Fruit fly (Drosophila melanogaster) whole organism, embryonic: ENCODE measurements around the gene CG43448.

Experiments used
- Atf3 ChIP-seq: fragments of 200-800 bp; sonication (Bioruptor generic); optimal IDR thresholded peaks from 3 replicates; lab custom pipeline; 2016; ENCODE audit warnings: missing biosample characterization, missing genetic modification characterization
- Bdp1 ChIP-seq: fragments of 200-800 bp; sonication (Bioruptor generic); optimal IDR thresholded peaks from 3 replicates; lab custom pipeline; 2016; ENCODE audit warnings: missing biosample characterization, missing genetic modification characterization
- C15 ChIP-seq: fragments of 200-800 bp; sonication (Bioruptor generic); IDR thresholded peaks from 3 replicates; pipeline ENCODE4 v1.3.6; 2022; ENCODE audit warnings: missing biosample characterization, missing genetic modification characterization
- CG10959 ChIP-seq: fragments of 200-800 bp; sonication (Bioruptor generic); IDR thresholded peaks from 2 replicates; pipeline ENCODE4 v1.3.6; 2022; ENCODE audit warnings: missing biosample characterization, missing genetic modification characterization
- CG10979 ChIP-seq: fragments of 200-800 bp; sonication (Bioruptor generic); optimal IDR thresholded peaks from 2 replicates; lab custom pipeline; 2018; ENCODE audit warnings: missing biosample characterization, mild to moderate bottlenecking, missing genetic modification characterization, moderate library complexity
- CG11247 ChIP-seq: fragments of 200-800 bp; sonication (Bioruptor generic); IDR thresholded peaks from 2 replicates; pipeline ENCODE4 v1.3.6; 2022; ENCODE audit warnings: missing biosample characterization, missing genetic modification characterization
- CG11504 ChIP-seq: fragments of 200-800 bp; sonication (Bioruptor generic); optimal IDR thresholded peaks from 3 replicates; lab custom pipeline; 2019; ENCODE audit warnings: missing biosample characterization, mild to moderate bottlenecking, missing genetic modification characterization, moderate library complexity
- CG12299 ChIP-seq: fragments of 200-800 bp; sonication (Bioruptor generic); optimal IDR thresholded peaks from 2 replicates; lab custom pipeline; 2018; ENCODE audit warnings: missing biosample characterization, mild to moderate bottlenecking, missing genetic modification characterization
- CG12744 ChIP-seq: fragments of 200-800 bp; sonication (Bioruptor generic); optimal IDR thresholded peaks from 2 replicates; lab custom pipeline; 2016; ENCODE audit warnings: missing biosample characterization, missing genetic modification characterization
- CG13296 ChIP-seq: fragments of 200-800 bp; sonication (Bioruptor generic); optimal IDR thresholded peaks from 3 replicates; lab custom pipeline; 2018; ENCODE audit warnings: missing biosample characterization, mild to moderate bottlenecking, missing genetic modification characterization
- CG13624 ChIP-seq: fragments of 200-800 bp; sonication (Bioruptor generic); optimal IDR thresholded peaks from 2 replicates; lab custom pipeline; 2016; ENCODE audit warnings: missing biosample characterization, missing genetic modification characterization
- CG14710 ChIP-seq: fragments of 200-800 bp; sonication (Bioruptor generic); optimal IDR thresholded peaks from 3 replicates; lab custom pipeline; 2019; ENCODE audit warnings: missing biosample characterization, mild to moderate bottlenecking, missing genetic modification characterization, moderate library complexity
- CG18476 ChIP-seq: fragments of 200-800 bp; sonication (Bioruptor generic); optimal IDR thresholded peaks from 2 replicates; lab custom pipeline; 2016; ENCODE audit warnings: missing biosample characterization, mild to moderate bottlenecking, missing genetic modification characterization
- CG18764 ChIP-seq: fragments of 200-800 bp; sonication (Bioruptor generic); optimal IDR thresholded peaks from 3 replicates; lab custom pipeline; 2016; ENCODE audit warnings: missing biosample characterization, missing genetic modification characterization
- CG34224 ChIP-seq: fragments of 200-800 bp; sonication (Bioruptor generic); IDR thresholded peaks from 3 replicates; pipeline ENCODE4 v1.3.6; 2022; ENCODE audit warnings: missing biosample characterization, missing genetic modification characterization; ENCODE audit not compliant: partially characterized antibody
- CG34422 ChIP-seq: fragments of 200-800 bp; sonication (Bioruptor generic); IDR thresholded peaks from 3 replicates; pipeline ENCODE4 v1.3.6; 2022; ENCODE audit warnings: missing biosample characterization, missing genetic modification characterization
- CG3726 ChIP-seq: fragments of 200-800 bp; sonication (Bioruptor generic); IDR thresholded peaks from 3 replicates; pipeline ENCODE4, ENCODE4 v1.3.6; 2022; ENCODE audit warnings: missing biosample characterization, missing genetic modification characterization
- CG5180 ChIP-seq: fragments of 200-800 bp; sonication (Bioruptor generic); optimal IDR thresholded peaks from 3 replicates; lab custom pipeline; 2017; ENCODE audit warnings: missing biosample characterization, missing genetic modification characterization, mild to moderate bottlenecking, moderate library complexity, missing genetic modification reagents
- CG6175 ChIP-seq: fragments of 200-800 bp; sonication (Bioruptor generic); IDR thresholded peaks from 3 replicates; pipeline ENCODE4 v1.3.6; 2022; ENCODE audit warnings: missing biosample characterization, missing genetic modification characterization
- CG6654 ChIP-seq: fragments of 200-800 bp; sonication (Bioruptor generic); optimal IDR thresholded peaks from 2 replicates; lab custom pipeline; 2017; ENCODE audit warnings: missing biosample characterization, mild to moderate bottlenecking, missing genetic modification characterization
- CG6791 ChIP-seq: fragments of 200-800 bp; sonication (Bioruptor generic); IDR thresholded peaks from 3 replicates; pipeline ENCODE4 v1.3.6; 2022; ENCODE audit warnings: missing biosample characterization, missing genetic modification characterization; ENCODE audit not compliant: partially characterized antibody
- CG9932 ChIP-seq: fragments of 200-800 bp; sonication (Bioruptor generic); IDR thresholded peaks from 2 replicates; pipeline ENCODE4 v1.3.6; 2022; ENCODE audit warnings: missing biosample characterization, missing genetic modification characterization
- D19B ChIP-seq: fragments of 200-800 bp; sonication (Bioruptor generic); optimal IDR thresholded peaks from 2 replicates; lab custom pipeline; 2017; ENCODE audit warnings: missing biosample characterization, mild to moderate bottlenecking, missing genetic modification characterization
- Eip74EF ChIP-seq, 2 experiments: fragments of 200-800 bp in 1 of 2; fragments of >200 bp in 1 of 2; sonication (Bioruptor generic) in 1 of 2; optimal IDR thresholded peaks; 2 replicates each; lab custom pipeline; 2017 to 2019; ENCODE audit warnings: missing biosample characterization in 2 of 2, missing genetic modification characterization in 2 of 2, mild to moderate bottlenecking in 1 of 2, moderate library complexity in 1 of 2
- H15 ChIP-seq: fragments of 200-800 bp; sonication (Bioruptor generic); IDR thresholded peaks from 3 replicates; pipeline ENCODE4 v1.3.6; 2022; ENCODE audit warnings: missing biosample characterization, missing genetic modification characterization
- HHEX ChIP-seq: fragments of 200-800 bp; sonication (Bioruptor generic); optimal IDR thresholded peaks from 3 replicates; lab custom pipeline; 2017; ENCODE audit warnings: missing biosample characterization, mild to moderate bottlenecking, missing genetic modification characterization, missing genetic modification reagents
- HLHmδ ChIP-seq: fragments of 200-800 bp; sonication (Bioruptor generic); optimal IDR thresholded peaks from 2 replicates; lab custom pipeline; 2018; ENCODE audit warnings: missing biosample characterization, mild to moderate bottlenecking, missing genetic modification characterization, moderate library complexity
- Hr51 ChIP-seq, 2 experiments: fragments of 200-800 bp; sonication (Bioruptor generic); optimal IDR thresholded peaks; 2 replicates in 1 of 2; 3 replicates in 1 of 2; lab custom pipeline; 2016 to 2018; ENCODE audit warnings: missing biosample characterization in 2 of 2, missing genetic modification characterization in 2 of 2, mild to moderate bottlenecking in 1 of 2, moderate library complexity in 1 of 2
- Lpt ChIP-seq: fragments of >200 bp; optimal IDR thresholded peaks from 2 replicates; lab custom pipeline; 2018; ENCODE audit warnings: missing biosample characterization, missing genetic modification characterization
- MBD-R2 ChIP-seq: fragments of 200-800 bp; sonication (Bioruptor generic); IDR thresholded peaks from 2 replicates; pipeline ENCODE4 v1.3.6; 2022; ENCODE audit warnings: missing biosample characterization, missing genetic modification characterization
- Med ChIP-seq: fragments of 200-800 bp; sonication (Bioruptor generic); peaks from one replicate; lab custom pipeline; 2016; ENCODE audit warnings: missing biosample characterization, missing genetic modification characterization, mild to moderate bottlenecking, inconsistent platforms, moderate library complexity
- Myb ChIP-seq: fragments of 200-800 bp; sonication (Bioruptor generic); optimal IDR thresholded peaks from 2 replicates; lab custom pipeline; 2016; ENCODE audit warnings: missing biosample characterization, missing genetic modification characterization
- Pdp1 ChIP-seq, 2 experiments: fragments of 200-800 bp; sonication (Bioruptor generic); optimal IDR thresholded peaks; 3 replicates each; lab custom pipeline; 2016; ENCODE audit warnings: missing biosample characterization in 2 of 2, missing genetic modification characterization in 2 of 2, mild to moderate bottlenecking in 1 of 2, moderate library complexity in 1 of 2
- aop ChIP-seq: fragments of 200-800 bp; sonication (Bioruptor generic); IDR thresholded peaks from 2 replicates; pipeline ENCODE4 v1.3.6; 2022; ENCODE audit warnings: missing biosample characterization, missing genetic modification characterization
- corto ChIP-seq: fragments of 200-800 bp; sonication (Bioruptor generic); optimal IDR thresholded peaks from 2 replicates; lab custom pipeline; 2016; ENCODE audit warnings: missing biosample characterization, mild to moderate bottlenecking, missing genetic modification characterization, moderate library complexity
- da ChIP-seq: fragments of 200-800 bp; sonication (Bioruptor generic); optimal IDR thresholded peaks from 2 replicates; lab custom pipeline; 2016; ENCODE audit warnings: missing biosample characterization, missing genetic modification characterization
- dmrt99B ChIP-seq: fragments of 200-800 bp; sonication (Bioruptor generic); optimal IDR thresholded peaks from 2 replicates; lab custom pipeline; 2018; ENCODE audit warnings: missing biosample characterization, mild to moderate bottlenecking, missing genetic modification characterization, moderate library complexity
- ems ChIP-seq: fragments of 200-800 bp; sonication (Bioruptor generic); optimal IDR thresholded peaks from 3 replicates; lab custom pipeline; 2016; ENCODE audit warnings: missing biosample characterization, missing genetic modification characterization
- grau ChIP-seq: fragments of 200-800 bp; optimal IDR thresholded peaks from 3 replicates; lab custom pipeline; 2019; ENCODE audit warnings: missing biosample characterization, mild to moderate bottlenecking, missing genetic modification characterization, moderate library complexity
- gsb-n ChIP-seq: fragments of 200-800 bp; sonication (Bioruptor generic); optimal IDR thresholded peaks from 3 replicates; lab custom pipeline; 2018; ENCODE audit warnings: missing biosample characterization, mild to moderate bottlenecking, missing genetic modification characterization
- gt ChIP-seq: fragments of 200-800 bp; sonication (Bioruptor generic); IDR thresholded peaks from 2 replicates; pipeline ENCODE4 v1.3.6; 2022; ENCODE audit warnings: missing biosample characterization, missing genetic modification characterization
- jumu ChIP-seq: fragments of 200-800 bp; sonication (Bioruptor generic); optimal IDR thresholded peaks from 3 replicates; lab custom pipeline; 2016; ENCODE audit warnings: missing biosample characterization, missing genetic modification characterization
- kay ChIP-seq: fragments of 200-800 bp; sonication (Bioruptor generic); optimal IDR thresholded peaks from 2 replicates; lab custom pipeline; 2016; ENCODE audit warnings: missing biosample characterization, missing genetic modification characterization
- ken ChIP-seq: fragments of 200-800 bp; sonication (Bioruptor generic); IDR thresholded peaks from 3 replicates; pipeline ENCODE4 v1.3.6; 2022; ENCODE audit warnings: missing biosample characterization, missing genetic modification characterization
- nerfin-2 ChIP-seq: fragments of 200-800 bp; sonication (Bioruptor generic); IDR thresholded peaks from 2 replicates; pipeline ENCODE4 v1.3.6; 2022; ENCODE audit warnings: missing biosample characterization, missing genetic modification characterization; ENCODE audit not compliant: partially characterized antibody
- onecut ChIP-seq: fragments of 200-800 bp; sonication (Bioruptor generic); IDR thresholded peaks from 2 replicates; pipeline ENCODE4 v1.3.6; 2022; ENCODE audit warnings: missing biosample characterization, missing genetic modification characterization
- otp ChIP-seq: fragments of 200-800 bp; sonication (Bioruptor generic); IDR thresholded peaks from 3 replicates; pipeline ENCODE4, ENCODE4 v1.3.6; 2022; ENCODE audit warnings: missing biosample characterization, missing genetic modification characterization
- p53 ChIP-seq: fragments of 200-800 bp; sonication (Bioruptor generic); optimal IDR thresholded peaks from 2 replicates; lab custom pipeline; 2016; ENCODE audit warnings: missing biosample characterization, missing genetic modification characterization
- ro ChIP-seq: fragments of 200-800 bp; sonication (Bioruptor generic); IDR thresholded peaks from 2 replicates; pipeline ENCODE4 v1.3.6; 2022; ENCODE audit warnings: missing biosample characterization, missing genetic modification characterization
- row ChIP-seq: fragments of 200-800 bp; sonication (Bioruptor generic); IDR thresholded peaks from 3 replicates; pipeline ENCODE4 v1.3.6; 2022; ENCODE audit warnings: missing biosample characterization, missing genetic modification characterization
- sr ChIP-seq: fragments of 200-800 bp; sonication (Bioruptor generic); IDR thresholded peaks from 3 replicates; pipeline ENCODE4 v1.3.6; 2022; ENCODE audit warnings: missing biosample characterization, missing genetic modification characterization
- trem ChIP-seq: fragments of 200-800 bp; optimal IDR thresholded peaks from 3 replicates; lab custom pipeline; 2019; ENCODE audit warnings: missing biosample characterization, mild to moderate bottlenecking, missing genetic modification characterization, moderate library complexity

CG43448 gene

DNA sequence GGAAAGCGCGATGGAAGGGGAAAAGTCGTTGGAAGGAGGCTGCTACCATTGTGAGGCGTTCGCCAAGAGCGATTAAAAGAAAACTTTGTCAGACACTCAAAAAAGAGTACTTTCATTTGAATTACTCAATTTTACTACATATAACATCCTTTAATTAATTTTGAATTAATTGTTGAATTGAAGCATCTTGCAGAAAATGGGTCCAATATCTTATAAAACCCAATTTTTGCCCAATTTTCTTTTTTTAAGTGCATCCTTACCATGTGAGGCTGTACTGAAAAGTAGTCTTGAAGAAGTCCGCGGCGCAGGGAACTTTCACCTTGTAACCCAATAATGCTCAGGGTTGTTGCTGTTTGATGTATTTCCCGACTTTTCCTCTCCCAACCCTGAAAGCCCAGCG lies 2.3 kb downstream of the CG43448 start (continued):
- TF ChIP-seq CG6175 (GFP tag; lab: Robert Waterston, UW) = no peak
- no peak for TF ChIP-seq ro (GFP tag; lab: Robert Waterston, UW)
- no peak for TF ChIP-seq CG18476 (GFP tag; lab: Kevin White, UChicago)
- peak; percentile 40; the same call in 1 of the 2 replicates for TF ChIP-seq onecut (GFP tag; lab: Robert Waterston, UW)
- no peak for TF ChIP-seq Atf3 (GFP tag; lab: Kevin White, UChicago)
- TF ChIP-seq kay = no peak
- no peak for TF ChIP-seq CG18764
- TF ChIP-seq MBD-R2 (GFP tag; lab: Robert Waterston, UW) = no peak
- no peak for TF ChIP-seq aop (GFP tag; lab: Robert Waterston, UW)
- peak; percentile 10 for TF ChIP-seq gsb-n (tag; lab: Kevin White, UChicago)
- TF ChIP-seq Myb (GFP tag; lab: Kevin White, UChicago) = no peak
- no peak for TF ChIP-seq nerfin-2
- TF ChIP-seq CG6654 = no peak
- TF ChIP-seq CG3726 (GFP tag; lab: Robert Waterston, UW) = no peak
- TF ChIP-seq CG34422 = no peak
- peak; percentile 60 for TF ChIP-seq dmrt99B (tag; lab: Kevin White, UChicago)
- peak in 1 of 2 experiments; percentile 56 for TF ChIP-seq Hr51 (GFP tag; optimal IDR thresholded peaks at IDR 0.05; lab: Kevin White, UChicago)
- 0 out of 3 replicates have a peak, but pooled peaks have one; percentile 32 for TF ChIP-seq ken (GFP tag; lab: Robert Waterston, UW)
- no peak for TF ChIP-seq CG6791 (GFP tag; lab: Robert Waterston, UW)
- TF ChIP-seq CG5180 (GFP tag; lab: Kevin White, UChicago) = no peak
- TF ChIP-seq CG14710 (tag; lab: Kevin White, UChicago) = peak; percentile 17
- no peak for TF ChIP-seq C15 (GFP tag; lab: Robert Waterston, UW)
- TF ChIP-seq grau (tag; lab: Kevin White, UChicago) = peak; percentile 27
- TF ChIP-seq CG9932 (GFP tag; lab: Robert Waterston, UW) = no peak
- peak; percentile 73 for TF ChIP-seq row (GFP tag; lab: Robert Waterston, UW)
- no peak for TF ChIP-seq CG34224 (GFP tag; lab: Robert Waterston, UW)
- no peak for TF ChIP-seq Eip74EF (GFP tag; optimal IDR thresholded peaks at IDR 0.05; lab: Kevin White, UChicago)
- TF ChIP-seq da (GFP tag; lab: Kevin White, UChicago) = no peak
- TF ChIP-seq jumu (GFP tag; lab: Kevin White, UChicago) = no peak
- no peak for TF ChIP-seq HLHmδ (GFP tag; lab: Kevin White, UChicago)
- no peak for TF ChIP-seq p53 (GFP tag; lab: Kevin White, UChicago)
- TF ChIP-seq CG13296 (GFP tag; lab: Kevin White, UChicago) = no peak
- TF ChIP-seq CG11247 = no peak
- no peak for TF ChIP-seq CG12744 (GFP tag; lab: Kevin White, UChicago)
- peak; percentile 54 for TF ChIP-seq CG10979 (tag; lab: Kevin White, UChicago)
- TF ChIP-seq CG13624 = no peak
- no peak for TF ChIP-seq CG12299 (tag; lab: Kevin White, UChicago)
- TF ChIP-seq Med (GFP tag; lab: Kevin White, UChicago) = peak; percentile 76
- no peak for TF ChIP-seq D19B (GFP tag; lab: Kevin White, UChicago)
- TF ChIP-seq HHEX = peak; percentile 17
- TF ChIP-seq gt = no peak
- TF ChIP-seq sr (GFP tag; lab: Robert Waterston, UW) = no peak
- no peak for TF ChIP-seq H15 (GFP tag; lab: Robert Waterston, UW)
- no peak for TF ChIP-seq corto (GFP tag; lab: Kevin White, UChicago)
- TF ChIP-seq CG11504 = peak; percentile 71
- TF ChIP-seq trem (tag; lab: Kevin White, UChicago) = no peak
- TF ChIP-seq Lpt = no peak
- TF ChIP-seq Bdp1 (GFP tag; lab: Kevin White, UChicago) = no peak
- TF ChIP-seq Pdp1 (GFP tag; optimal IDR thresholded peaks at IDR 0.05; lab: Kevin White, UChicago) = no peak
- TF ChIP-seq otp (GFP tag; lab: Robert Waterston, UW) = 0 out of 3 replicates have a peak, but pooled peaks have one; percentile 7
- no peak for TF ChIP-seq CG10959
- no peak for TF ChIP-seq ems (GFP tag; lab: Kevin White, UChicago)
